Fruit fly (Drosophila melanogaster) whole organism, embryonic: ENCODE data around the gene CG16756.

Experiments used
- B-H2 ChIP-seq: fragments of 200-800 bp; sonication (Bioruptor generic); optimal IDR thresholded peaks from 2 replicates; lab custom pipeline; 2018; ENCODE audit warnings: missing biosample characterization, mild to moderate bottlenecking, missing genetic modification characterization
- CG10959 ChIP-seq: fragments of 200-800 bp; sonication (Bioruptor generic); IDR thresholded peaks from 2 replicates; pipeline ENCODE4 v1.3.6; 2022; ENCODE audit warnings: missing biosample characterization, missing genetic modification characterization
- CG10979 ChIP-seq: fragments of 200-800 bp; sonication (Bioruptor generic); optimal IDR thresholded peaks from 2 replicates; lab custom pipeline; 2018; ENCODE audit warnings: missing biosample characterization, mild to moderate bottlenecking, missing genetic modification characterization, moderate library complexity
- CG1233 ChIP-seq: fragments of 200-800 bp; sonication (Bioruptor generic); optimal IDR thresholded peaks from 4 replicates; lab custom pipeline; 2018; ENCODE audit warnings: missing biosample characterization, mild to moderate bottlenecking, missing genetic modification characterization
- CG12659 ChIP-seq: fragments of 200-800 bp; sonication (Bioruptor generic); optimal IDR thresholded peaks from 3 replicates; lab custom pipeline; 2017; ENCODE audit warnings: mild to moderate bottlenecking, missing biosample characterization, missing genetic modification reagents, missing genetic modification characterization
- CG14965 ChIP-seq: fragments of 200-800 bp; sonication (Bioruptor generic); optimal IDR thresholded peaks from 2 replicates; lab custom pipeline; 2016; ENCODE audit warnings: missing biosample characterization, missing genetic modification characterization, borderline replicate concordance
- CG15073 ChIP-seq: fragments of 200-800 bp; sonication (Bioruptor generic); optimal IDR thresholded peaks from 2 replicates; lab custom pipeline; 2016; ENCODE audit warnings: missing biosample characterization, missing genetic modification characterization
- CG1603 ChIP-seq: fragments of 200-800 bp; sonication (Bioruptor generic); optimal IDR thresholded peaks from 2 replicates; lab custom pipeline; 2019; ENCODE audit warnings: missing biosample characterization, mild to moderate bottlenecking, missing genetic modification characterization, moderate library complexity
- CG17186 ChIP-seq: fragments of 200-800 bp; sonication (Bioruptor generic); optimal IDR thresholded peaks from 3 replicates; lab custom pipeline; 2017; ENCODE audit warnings: missing biosample characterization, missing genetic modification reagents, missing genetic modification characterization
- CG17359 ChIP-seq: fragments of 200-800 bp; sonication (Bioruptor generic); optimal IDR thresholded peaks from 3 replicates; lab custom pipeline; 2018; ENCODE audit warnings: missing biosample characterization, mild to moderate bottlenecking, missing genetic modification characterization, moderate library complexity
- CG17361 ChIP-seq: fragments of 200-800 bp; sonication (Bioruptor generic); IDR thresholded peaks from 3 replicates; pipeline ENCODE4 v1.3.6; 2022; ENCODE audit warnings: missing biosample characterization, missing genetic modification characterization
- CG17802 ChIP-seq: fragments of 200-800 bp; sonication (Bioruptor generic); optimal IDR thresholded peaks from 2 replicates; lab custom pipeline; 2018; ENCODE audit warnings: missing biosample characterization, mild to moderate bottlenecking, missing genetic modification characterization, moderate library complexity
- CG18011 ChIP-seq: fragments of 200-800 bp; sonication (Bioruptor generic); optimal IDR thresholded peaks from 2 replicates; lab custom pipeline; 2017; ENCODE audit warnings: missing biosample characterization, missing genetic modification characterization, mild to moderate bottlenecking, moderate library complexity, missing genotype
- CG18764 ChIP-seq: fragments of 200-800 bp; sonication (Bioruptor generic); optimal IDR thresholded peaks from 3 replicates; lab custom pipeline; 2016; ENCODE audit warnings: missing biosample characterization, missing genetic modification characterization
- CG3407 ChIP-seq: fragments of 200-800 bp; sonication (Bioruptor generic); optimal IDR thresholded peaks from 2 replicates; lab custom pipeline; 2018; ENCODE audit warnings: missing biosample characterization, mild to moderate bottlenecking, missing genetic modification characterization
- CG4820 ChIP-seq: fragments of 200-800 bp; sonication (Bioruptor generic); optimal IDR thresholded peaks from 3 replicates; lab custom pipeline; 2016; ENCODE audit warnings: missing biosample characterization, missing genetic modification characterization
- CG4854 ChIP-seq: fragments of 200-800 bp; sonication (Bioruptor generic); optimal IDR thresholded peaks from 2 replicates; lab custom pipeline; 2016; ENCODE audit warnings: missing biosample characterization, missing genetic modification characterization, inconsistent platforms
- CG6683 ChIP-seq: fragments of 200-800 bp; sonication (Bioruptor generic); optimal IDR thresholded peaks from 2 replicates; lab custom pipeline; 2017; ENCODE audit warnings: missing biosample characterization, mild to moderate bottlenecking, missing genetic modification characterization, missing genetic modification reagents
- CG8089 ChIP-seq: fragments of 200-800 bp; sonication (Bioruptor generic); optimal IDR thresholded peaks from 3 replicates; lab custom pipeline; 2016; ENCODE audit warnings: missing biosample characterization, missing genetic modification characterization
- CG9215 ChIP-seq: fragments of 200-800 bp; sonication (Bioruptor generic); IDR thresholded peaks from 2 replicates; pipeline ENCODE4 v1.3.6; 2022; ENCODE audit warnings: missing biosample characterization, missing genetic modification characterization
- CG9609 ChIP-seq: fragments of 200-800 bp; sonication (Bioruptor generic); optimal IDR thresholded peaks from 3 replicates; lab custom pipeline; 2016; ENCODE audit warnings: missing biosample characterization, missing genetic modification characterization
- Dek ChIP-seq: fragments of 200-800 bp; sonication (Bioruptor generic); optimal IDR thresholded peaks from 3 replicates; lab custom pipeline; 2019; ENCODE audit warnings: missing biosample characterization, mild to moderate bottlenecking, missing genetic modification characterization, moderate library complexity
- ERR ChIP-seq: fragments of 200-800 bp; sonication (Bioruptor generic); optimal IDR thresholded peaks from 2 replicates; lab custom pipeline; 2016; ENCODE audit warnings: missing biosample characterization, missing genetic modification characterization
- Ets65A ChIP-seq: fragments of 200-800 bp; sonication (Bioruptor generic); peaks from one replicate; lab custom pipeline; 2016; ENCODE audit warnings: missing biosample characterization, missing genetic modification characterization
- Hand ChIP-seq: fragments of 200-800 bp; sonication (Bioruptor generic); optimal IDR thresholded peaks from 2 replicates; lab custom pipeline; 2017; ENCODE audit warnings: mild to moderate bottlenecking, missing biosample characterization, missing genetic modification reagents, missing genetic modification characterization
- Myb ChIP-seq: fragments of 200-800 bp; sonication (Bioruptor generic); optimal IDR thresholded peaks from 2 replicates; lab custom pipeline; 2016; ENCODE audit warnings: missing biosample characterization, missing genetic modification characterization
- Tbp ChIP-seq: fragments of >200 bp; optimal IDR thresholded peaks from 2 replicates; lab custom pipeline; 2018; ENCODE audit warnings: missing biosample characterization, missing genetic modification characterization
- Vsx1 ChIP-seq: fragments of 200-800 bp; sonication (Bioruptor generic); optimal IDR thresholded peaks from 2 replicates; lab custom pipeline; 2017; ENCODE audit warnings: missing biosample characterization, mild to moderate bottlenecking, missing genetic modification characterization, missing genetic modification reagents
- abd-A ChIP-seq: fragments of 200-800 bp; sonication (Bioruptor generic); optimal IDR thresholded peaks from 3 replicates; lab custom pipeline; 2019; ENCODE audit warnings: missing biosample characterization, mild to moderate bottlenecking, missing genetic modification characterization, moderate library complexity
- ase ChIP-seq: fragments of 200-800 bp; sonication (Bioruptor generic); IDR thresholded peaks from 3 replicates; pipeline ENCODE4 v1.3.6; 2022; ENCODE audit warnings: missing biosample characterization, missing genetic modification characterization
- cas ChIP-seq: fragments of 200-800 bp; sonication (Bioruptor generic); IDR thresholded peaks from 2 replicates; pipeline ENCODE4 v1.3.6; 2022; ENCODE audit warnings: missing biosample characterization, missing genetic modification characterization
- cwo ChIP-seq: fragments of 200-800 bp; sonication (Bioruptor generic); optimal IDR thresholded peaks from 3 replicates; lab custom pipeline; 2017; ENCODE audit warnings: missing biosample characterization, missing genetic modification characterization, mild to moderate bottlenecking, moderate library complexity, missing genetic modification reagents
- dimm ChIP-seq: fragments of 200-800 bp; sonication (Bioruptor generic); IDR thresholded peaks from 2 replicates; pipeline ENCODE4 v1.3.6; 2022; ENCODE audit warnings: missing biosample characterization, missing genetic modification characterization
- disco-r ChIP-seq: fragments of 200-800 bp; sonication (Bioruptor generic); optimal IDR thresholded peaks from 2 replicates; lab custom pipeline; 2016; ENCODE audit warnings: missing biosample characterization, missing genetic modification characterization
- dmrt11E ChIP-seq: fragments of 200-800 bp; sonication (Bioruptor generic); optimal IDR thresholded peaks from 3 replicates; lab custom pipeline; 2018; ENCODE audit warnings: missing biosample characterization, mild to moderate bottlenecking, missing genetic modification characterization, moderate library complexity
- exex ChIP-seq: fragments of 200-800 bp; sonication (Bioruptor generic); optimal IDR thresholded peaks from 4 replicates; lab custom pipeline; 2018; ENCODE audit warnings: missing biosample characterization, mild to moderate bottlenecking, missing genetic modification characterization, moderate library complexity
- grn ChIP-seq: fragments of 200-800 bp; sonication (Bioruptor generic); optimal IDR thresholded peaks from 3 replicates; lab custom pipeline; 2017; ENCODE audit warnings: missing biosample characterization, missing genetic modification characterization
- ind ChIP-seq: fragments of 200-800 bp; sonication (Bioruptor generic); optimal IDR thresholded peaks from 3 replicates; lab custom pipeline; 2016; ENCODE audit warnings: missing biosample characterization, missing genetic modification characterization
- insv ChIP-seq, 2 experiments: fragments of 200-800 bp; sonication (Bioruptor generic); optimal IDR thresholded peaks; 3 replicates each; lab custom pipeline; 2016 to 2018; ENCODE audit warnings: missing biosample characterization in 2 of 2, missing genetic modification characterization in 2 of 2
- jing ChIP-seq: fragments of 200-800 bp; sonication (Bioruptor generic); optimal IDR thresholded peaks from 2 replicates; lab custom pipeline; 2018; ENCODE audit warnings: missing biosample characterization, mild to moderate bottlenecking, missing genetic modification characterization
- jumu ChIP-seq: fragments of 200-800 bp; sonication (Bioruptor generic); optimal IDR thresholded peaks from 3 replicates; lab custom pipeline; 2016; ENCODE audit warnings: missing biosample characterization, missing genetic modification characterization
- kah ChIP-seq: fragments of 200-800 bp; sonication (Bioruptor generic); optimal IDR thresholded peaks from 2 replicates; lab custom pipeline; 2018; ENCODE audit warnings: missing biosample characterization, mild to moderate bottlenecking, missing genetic modification characterization
- ken ChIP-seq: fragments of 200-800 bp; sonication (Bioruptor generic); IDR thresholded peaks from 3 replicates; pipeline ENCODE4 v1.3.6; 2022; ENCODE audit warnings: missing biosample characterization, missing genetic modification characterization
- lbe ChIP-seq: fragments of 200-800 bp; sonication (Bioruptor generic); optimal IDR thresholded peaks from 2 replicates; lab custom pipeline; 2016; ENCODE audit warnings: missing biosample characterization, mild to moderate bottlenecking, missing genetic modification characterization
- nerfin-1 ChIP-seq: fragments of 200-800 bp; sonication (Bioruptor generic); optimal IDR thresholded peaks from 3 replicates; lab custom pipeline; 2019; ENCODE audit warnings: missing biosample characterization, mild to moderate bottlenecking, missing genetic modification characterization, moderate library complexity
- org-1 ChIP-seq: fragments of 200-800 bp; sonication (Bioruptor generic); optimal IDR thresholded peaks from 2 replicates; lab custom pipeline; 2017; ENCODE audit warnings: missing biosample characterization, missing genetic modification characterization
- twi ChIP-seq: fragments of 200-800 bp; optimal IDR thresholded peaks from 2 replicates; lab custom pipeline; 2019; ENCODE audit warnings: missing biosample characterization, mild to moderate bottlenecking, missing genetic modification characterization, moderate library complexity
- unc-4 ChIP-seq: fragments of 200-800 bp; sonication (Bioruptor generic); IDR thresholded peaks from 2 replicates; pipeline ENCODE4 v1.3.6; 2022; ENCODE audit warnings: missing biosample characterization, missing genetic modification characterization; ENCODE audit not compliant: partially characterized antibody

CG16756 gene

dm6 chrX:5419045-5419901, 8.0 kb upstream of the CG16756 start (continued):
- TF ChIP-seq Hand (GFP tag; lab: Kevin White, UChicago) = peak; percentile 4
- TF ChIP-seq CG1603 (tag; lab: Kevin White, UChicago) = peak; percentile 50
- no peak for TF ChIP-seq unc-4 (GFP tag; lab: Robert Waterston, UW)
- peak; percentile 73 for TF ChIP-seq org-1 (GFP tag; lab: Kevin White, UChicago)
- TF ChIP-seq ERR (GFP tag; lab: Kevin White, UChicago) = peak; percentile 11
- TF ChIP-seq CG9215 = 0 out of 2 replicates have a peak, but pooled peaks have one; percentile 52
- peak; percentile 76 for TF ChIP-seq cwo (GFP tag; lab: Kevin White, UChicago)
- TF ChIP-seq Myb = peak; percentile 53
- TF ChIP-seq exex (tag; lab: Kevin White, UChicago) = peak; percentile 57
- TF ChIP-seq grn (GFP tag; lab: Kevin White, UChicago) = no peak
- TF ChIP-seq Vsx1 (GFP tag; lab: Kevin White, UChicago) = peak; percentile 44
- peak; percentile 90 for TF ChIP-seq Ets65A (GFP tag; lab: Kevin White, UChicago)
- peak; percentile 38 for TF ChIP-seq CG1233 (GFP tag; lab: Kevin White, UChicago)
- TF ChIP-seq dimm = no peak
- peak; percentile 46 for TF ChIP-seq kah (GFP tag; lab: Kevin White, UChicago)
- TF ChIP-seq CG17186 = peak; percentile 15
- peak; percentile 67 for TF ChIP-seq CG17361 (GFP tag; lab: Robert Waterston, UW)
- TF ChIP-seq CG10979 (tag; lab: Kevin White, UChicago) = peak; percentile 58
- peak; percentile 29 for TF ChIP-seq CG18011
- peak; percentile 53 for TF ChIP-seq CG9609 (GFP tag; lab: Kevin White, UChicago)
- TF ChIP-seq abd-A = peak; percentile 79
- TF ChIP-seq CG12659 (GFP tag; lab: Kevin White, UChicago) = peak; percentile 77
- TF ChIP-seq ken (GFP tag; lab: Robert Waterston, UW) = peak; percentile 86
- peak; percentile 6 for TF ChIP-seq CG14965 (GFP tag; lab: Kevin White, UChicago)
- TF ChIP-seq CG10959 = peak; percentile 26; the same call in 1 of the 2 replicates
- peak; percentile 78 for TF ChIP-seq jumu (GFP tag; lab: Kevin White, UChicago)
- peak; percentile 1 for TF ChIP-seq CG4854
- TF ChIP-seq nerfin-1 (tag; lab: Kevin White, UChicago) = peak; percentile 36
- TF ChIP-seq twi (tag; lab: Kevin White, UChicago) = no peak
- 0 out of 2 replicates have a peak, but pooled peaks have one; percentile 23 for TF ChIP-seq cas (GFP tag; lab: Robert Waterston, UW)
- no peak for TF ChIP-seq Tbp (GFP tag; lab: Kevin White, UChicago)
- TF ChIP-seq insv (GFP tag; optimal IDR thresholded peaks at IDR 0.05; lab: Kevin White, UChicago) = no peak
- no peak for TF ChIP-seq lbe
- peak; percentile 81 for TF ChIP-seq Dek
- no peak for TF ChIP-seq CG15073 (GFP tag; lab: Kevin White, UChicago)
- TF ChIP-seq CG17802 = peak; percentile 19
- peak; percentile 41 for TF ChIP-seq CG8089 (GFP tag; lab: Kevin White, UChicago)
- peak; percentile 82 for TF ChIP-seq ase
- TF ChIP-seq CG3407 = peak; percentile 65
- peak; percentile 39 for TF ChIP-seq CG18764 (GFP tag; lab: Kevin White, UChicago)
- no peak for TF ChIP-seq B-H2 (GFP tag; lab: Kevin White, UChicago)
- TF ChIP-seq ind (GFP tag; lab: Kevin White, UChicago) = peak; percentile 74
- TF ChIP-seq CG6683 (GFP tag; lab: Kevin White, UChicago) = peak; percentile 52
- TF ChIP-seq jing = no peak
- no peak for TF ChIP-seq dmrt11E (tag; lab: Kevin White, UChicago)
- TF ChIP-seq CG4820 (GFP tag; lab: Kevin White, UChicago) = peak; percentile 62
- peak; percentile 71 for TF ChIP-seq disco-r (GFP tag; lab: Kevin White, UChicago)
- peak; percentile 84 for TF ChIP-seq CG17359 (tag; lab: Kevin White, UChicago)
